Fruit fly (Drosophila melanogaster) whole organism, embryonic: ENCODE results near the gene CG5254.
A peak's percentile ranks its signal among the peaks of the same experiment; 100 is the strongest.

Source experiments
- ATbp ChIP-seq: fragments of 200-800 bp; sonication (Bioruptor generic); optimal IDR thresholded peaks from 2 replicates; lab custom pipeline; 2017; ENCODE audit warnings: missing biosample characterization, mild to moderate bottlenecking, missing genetic modification characterization, missing genetic modification reagents
- Adf1 ChIP-seq: fragments of 200-800 bp; sonication (Bioruptor generic); IDR thresholded peaks from 2 replicates; pipeline ENCODE4 v1.3.6; 2022; ENCODE audit warnings: missing biosample characterization, missing genetic modification characterization
- BEAF-32 ChIP-seq: fragments of 200-800 bp; sonication (Bioruptor generic); optimal IDR thresholded peaks from 3 replicates; lab custom pipeline; 2017; ENCODE audit warnings: missing biosample characterization, missing genetic modification characterization, mild to moderate bottlenecking, moderate library complexity, missing genetic modification reagents
- CG10267 ChIP-seq: fragments of 200-800 bp; sonication (Bioruptor generic); optimal IDR thresholded peaks from 2 replicates; lab custom pipeline; 2018; ENCODE audit warnings: missing biosample characterization, mild to moderate bottlenecking, missing genetic modification characterization, moderate library complexity
- CG10431 ChIP-seq: fragments of 200-800 bp; sonication (Bioruptor generic); optimal IDR thresholded peaks from 3 replicates; lab custom pipeline; 2018; ENCODE audit warnings: missing biosample characterization, mild to moderate bottlenecking, missing genetic modification characterization
- CG11398 ChIP-seq: fragments of 200-800 bp; sonication (Bioruptor generic); optimal IDR thresholded peaks from 2 replicates; lab custom pipeline; 2016; ENCODE audit warnings: missing biosample characterization, missing genetic modification characterization
- CG11560 ChIP-seq: fragments of 200-800 bp; sonication (Bioruptor generic); IDR thresholded peaks from 3 replicates; pipeline ENCODE4 v1.3.6; 2022; ENCODE audit warnings: missing biosample characterization, missing genetic modification characterization
- CG11696 ChIP-seq: fragments of 200-800 bp; sonication (Bioruptor generic); IDR thresholded peaks from 2 replicates; pipeline ENCODE4 v1.3.6; 2022; ENCODE audit warnings: missing biosample characterization, missing genetic modification characterization
- CG11723 ChIP-seq: fragments of 200-800 bp; sonication (Bioruptor generic); optimal IDR thresholded peaks from 2 replicates; lab custom pipeline; 2017; ENCODE audit warnings: missing biosample characterization, mild to moderate bottlenecking, missing genetic modification characterization
- CG13424 ChIP-seq: fragments of 200-800 bp; sonication (Bioruptor generic); optimal IDR thresholded peaks from 2 replicates; lab custom pipeline; 2019; ENCODE audit warnings: missing biosample characterization, mild to moderate bottlenecking, missing genetic modification characterization, moderate library complexity
- CG13624 ChIP-seq: fragments of 200-800 bp; sonication (Bioruptor generic); optimal IDR thresholded peaks from 2 replicates; lab custom pipeline; 2016; ENCODE audit warnings: missing biosample characterization, missing genetic modification characterization
- CG1602 ChIP-seq: fragments of 200-800 bp; sonication (Bioruptor generic); optimal IDR thresholded peaks from 3 replicates; lab custom pipeline; 2016; ENCODE audit warnings: missing biosample characterization, missing genetic modification characterization
- CG17328 ChIP-seq: fragments of 200-800 bp; sonication (Bioruptor generic); IDR thresholded peaks from 2 replicates; pipeline ENCODE4 v1.3.6; 2022; ENCODE audit warnings: missing biosample characterization, missing genetic modification characterization
- CG17361 ChIP-seq: fragments of 200-800 bp; sonication (Bioruptor generic); IDR thresholded peaks from 3 replicates; pipeline ENCODE4 v1.3.6; 2022; ENCODE audit warnings: missing biosample characterization, missing genetic modification characterization
- CG2678 ChIP-seq: fragments of 200-800 bp; sonication (Bioruptor generic); optimal IDR thresholded peaks from 3 replicates; lab custom pipeline; 2019; ENCODE audit warnings: missing biosample characterization, mild to moderate bottlenecking, missing genetic modification characterization, moderate library complexity
- CG3163 ChIP-seq: fragments of 200-800 bp; sonication (Bioruptor generic); optimal IDR thresholded peaks from 3 replicates; lab custom pipeline; 2016; ENCODE audit warnings: missing biosample characterization, missing genetic modification characterization
- CG32532 ChIP-seq: fragments of 200-800 bp; sonication (Bioruptor generic); IDR thresholded peaks from 2 replicates; pipeline ENCODE4 v1.3.6; 2022; ENCODE audit warnings: missing biosample characterization, missing genetic modification characterization
- CG34224 ChIP-seq: fragments of 200-800 bp; sonication (Bioruptor generic); IDR thresholded peaks from 3 replicates; pipeline ENCODE4 v1.3.6; 2022; ENCODE audit warnings: missing biosample characterization, missing genetic modification characterization; ENCODE audit not compliant: partially characterized antibody
- CG7556 ChIP-seq: fragments of 200-800 bp; sonication (Bioruptor generic); optimal IDR thresholded peaks from 2 replicates; lab custom pipeline; 2017; ENCODE audit warnings: missing biosample characterization, mild to moderate bottlenecking, missing genetic modification characterization
- CG7839 ChIP-seq: fragments of 200-800 bp; sonication (Bioruptor generic); optimal IDR thresholded peaks from 3 replicates; lab custom pipeline; 2018; ENCODE audit warnings: missing biosample characterization, mild to moderate bottlenecking, missing genetic modification characterization, moderate library complexity
- CG8089 ChIP-seq: fragments of 200-800 bp; sonication (Bioruptor generic); optimal IDR thresholded peaks from 3 replicates; lab custom pipeline; 2016; ENCODE audit warnings: missing biosample characterization, missing genetic modification characterization
- CG9215 ChIP-seq: fragments of 200-800 bp; sonication (Bioruptor generic); IDR thresholded peaks from 2 replicates; pipeline ENCODE4 v1.3.6; 2022; ENCODE audit warnings: missing biosample characterization, missing genetic modification characterization
- CG9727 ChIP-seq: fragments of 200-800 bp; sonication (Bioruptor generic); optimal IDR thresholded peaks from 3 replicates; lab custom pipeline; 2017; ENCODE audit warnings: missing biosample characterization, mild to moderate bottlenecking, missing genetic modification characterization
- Chrac-16 ChIP-seq: fragments of 200-800 bp; sonication (Bioruptor generic); optimal IDR thresholded peaks from 3 replicates; lab custom pipeline; 2016; ENCODE audit warnings: missing biosample characterization, missing genetic modification characterization
- Eip74EF ChIP-seq, 2 experiments: fragments of 200-800 bp in 1 of 2; fragments of >200 bp in 1 of 2; sonication (Bioruptor generic) in 1 of 2; optimal IDR thresholded peaks; 2 replicates each; lab custom pipeline; 2017 to 2019; ENCODE audit warnings: missing biosample characterization in 2 of 2, missing genetic modification characterization in 2 of 2, mild to moderate bottlenecking in 1 of 2, moderate library complexity in 1 of 2
- Fer1 ChIP-seq: fragments of 200-800 bp; sonication (Bioruptor generic); optimal IDR thresholded peaks from 2 replicates; lab custom pipeline; 2017; ENCODE audit warnings: missing biosample characterization, mild to moderate bottlenecking, missing genetic modification characterization
- Fer2 ChIP-seq: fragments of 200-800 bp; sonication (Bioruptor generic); optimal IDR thresholded peaks from 2 replicates; lab custom pipeline; 2018; ENCODE audit warnings: missing biosample characterization, mild to moderate bottlenecking, missing genetic modification characterization, moderate library complexity
- HHEX ChIP-seq: fragments of 200-800 bp; sonication (Bioruptor generic); optimal IDR thresholded peaks from 3 replicates; lab custom pipeline; 2017; ENCODE audit warnings: missing biosample characterization, mild to moderate bottlenecking, missing genetic modification characterization, missing genetic modification reagents
- Hsf ChIP-seq: fragments of 200-800 bp; sonication (Bioruptor generic); optimal IDR thresholded peaks from 3 replicates; lab custom pipeline; 2016; ENCODE audit warnings: missing biosample characterization, missing genetic modification characterization
- Lim3 ChIP-seq: fragments of 200-800 bp; sonication (Bioruptor generic); IDR thresholded peaks from 2 replicates; pipeline ENCODE4 v1.3.6; 2022; ENCODE audit warnings: missing biosample characterization, missing genetic modification characterization
- Mes4 ChIP-seq: fragments of 200-800 bp; sonication (Bioruptor generic); optimal IDR thresholded peaks from 2 replicates; lab custom pipeline; 2016; ENCODE audit warnings: missing biosample characterization, missing genetic modification characterization
- Mrtf ChIP-seq: fragments of 200-800 bp; sonication (Bioruptor generic); IDR thresholded peaks from 3 replicates; pipeline ENCODE4 v1.3.6; 2022; ENCODE audit warnings: missing biosample characterization, missing genetic modification characterization
- Myb ChIP-seq: fragments of 200-800 bp; sonication (Bioruptor generic); optimal IDR thresholded peaks from 2 replicates; lab custom pipeline; 2016; ENCODE audit warnings: missing biosample characterization, missing genetic modification characterization
- Optix ChIP-seq: fragments of 200-800 bp; sonication (Bioruptor generic); IDR thresholded peaks from 3 replicates; pipeline ENCODE4 v1.3.6; 2022; ENCODE audit warnings: missing biosample characterization, missing genetic modification characterization
- Ravus ChIP-seq: fragments of 200-800 bp; sonication (Bioruptor generic); IDR thresholded peaks from 2 replicates; pipeline ENCODE4 v1.3.6; 2022; ENCODE audit warnings: missing biosample characterization, missing genetic modification characterization
- Sox100B ChIP-seq: fragments of 200-800 bp; sonication (Bioruptor generic); optimal IDR thresholded peaks from 3 replicates; lab custom pipeline; 2018; ENCODE audit warnings: missing biosample characterization, mild to moderate bottlenecking, missing genetic modification characterization
- Xrp1 ChIP-seq: fragments of 200-800 bp; sonication (Bioruptor generic); IDR thresholded peaks from 2 replicates; pipeline ENCODE4 v1.3.6; 2022; ENCODE audit warnings: missing biosample characterization, missing genetic modification characterization
- ase ChIP-seq: fragments of 200-800 bp; sonication (Bioruptor generic); IDR thresholded peaks from 3 replicates; pipeline ENCODE4 v1.3.6; 2022; ENCODE audit warnings: missing biosample characterization, missing genetic modification characterization
- cad ChIP-seq: fragments of >200 bp; optimal IDR thresholded peaks from 2 replicates; lab custom pipeline; 2017; ENCODE audit warnings: missing biosample characterization, missing genetic modification characterization
- ci ChIP-seq: fragments of 200-800 bp; sonication (Bioruptor generic); IDR thresholded peaks from 3 replicates; pipeline ENCODE4 v1.3.6; 2022; ENCODE audit warnings: missing biosample characterization, missing genetic modification characterization
- dimm ChIP-seq: fragments of 200-800 bp; sonication (Bioruptor generic); IDR thresholded peaks from 2 replicates; pipeline ENCODE4 v1.3.6; 2022; ENCODE audit warnings: missing biosample characterization, missing genetic modification characterization
- ken ChIP-seq: fragments of 200-800 bp; sonication (Bioruptor generic); IDR thresholded peaks from 3 replicates; pipeline ENCODE4 v1.3.6; 2022; ENCODE audit warnings: missing biosample characterization, missing genetic modification characterization
- lbe ChIP-seq: fragments of 200-800 bp; sonication (Bioruptor generic); optimal IDR thresholded peaks from 2 replicates; lab custom pipeline; 2016; ENCODE audit warnings: missing biosample characterization, mild to moderate bottlenecking, missing genetic modification characterization
- pan ChIP-seq, 4 experiments: fragments of >200 bp in 3 of 4; fragments of 200-800 bp in 1 of 4; sonication (Bioruptor generic) in 1 of 4; optimal IDR thresholded peaks in 3 of 4; IDR thresholded peaks in 1 of 4; 2 replicates each; pipeline versions ENCODE4 v1.3.6 to Lab custom; 2017 to 2022; ENCODE audit warnings: missing biosample characterization in 2 of 4, missing genetic modification characterization in 2 of 4, mixed read lengths in 1 of 4
- row ChIP-seq: fragments of 200-800 bp; sonication (Bioruptor generic); IDR thresholded peaks from 3 replicates; pipeline ENCODE4 v1.3.6; 2022; ENCODE audit warnings: missing biosample characterization, missing genetic modification characterization
- salm ChIP-seq: fragments of 200-800 bp; sonication (Bioruptor generic); optimal IDR thresholded peaks from 2 replicates; lab custom pipeline; 2018; ENCODE audit warnings: missing biosample characterization, mild to moderate bottlenecking, missing genetic modification characterization
- scrt ChIP-seq: fragments of 200-800 bp; sonication (Bioruptor generic); optimal IDR thresholded peaks from 2 replicates; lab custom pipeline; 2018; ENCODE audit warnings: missing biosample characterization, mild to moderate bottlenecking, missing genetic modification characterization, moderate library complexity
- sisA ChIP-seq: fragments of 200-800 bp; sonication (Bioruptor generic); IDR thresholded peaks from 2 replicates; pipeline ENCODE4 v1.3.6; 2022; ENCODE audit warnings: missing biosample characterization, missing genetic modification characterization
- sob ChIP-seq: fragments of 200-800 bp; sonication (Bioruptor generic); IDR thresholded peaks from 2 replicates; pipeline ENCODE4 v1.3.6; 2022; ENCODE audit warnings: missing biosample characterization, missing genetic modification characterization
- tup ChIP-seq: fragments of 200-800 bp; sonication (Bioruptor generic); optimal IDR thresholded peaks from 2 replicates; lab custom pipeline; 2016; ENCODE audit warnings: missing biosample characterization, mild to moderate bottlenecking, missing genetic modification characterization, moderate library complexity

Gene CG5254

DNA sequence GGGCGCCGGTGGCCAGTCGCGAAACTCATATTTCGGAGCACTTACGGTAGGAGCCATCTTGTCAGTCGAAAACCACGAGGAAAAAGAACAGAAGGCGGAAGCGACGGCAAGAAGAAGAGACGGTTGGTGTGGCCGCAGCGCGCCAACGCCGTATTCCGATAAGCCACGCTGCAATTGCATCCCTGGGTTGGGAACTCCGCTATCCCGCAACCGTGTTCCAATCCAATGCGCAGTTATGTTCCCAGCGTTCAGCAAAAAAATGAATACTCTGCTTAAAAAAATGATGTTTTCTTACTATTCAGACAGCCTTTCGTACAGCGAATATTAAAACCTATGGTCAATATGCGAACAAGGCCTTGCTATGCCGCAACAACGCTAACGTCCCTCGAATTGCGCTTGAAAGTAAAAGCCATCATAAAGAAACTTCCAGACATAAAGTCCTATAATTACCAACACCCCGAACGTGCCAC, 14.9 kb downstream of the CG5254 start, which contains the start of gene RpL22 (continued):
- TF ChIP-seq CG10431 (GFP tag; lab: Kevin White, UChicago), result peak; percentile 71
- peak; percentile 98 for TF ChIP-seq CG13624 (GFP tag; lab: Kevin White, UChicago)
- TF ChIP-seq Xrp1 (GFP tag; lab: Robert Waterston, UW), result peak; percentile 61
- TF ChIP-seq CG34224 (GFP tag; lab: Robert Waterston, UW), result no peak
- no peak for TF ChIP-seq Lim3 (GFP tag; lab: Robert Waterston, UW)
- TF ChIP-seq Hsf (GFP tag; lab: Kevin White, UChicago), result peak; percentile 88
- TF ChIP-seq CG8089 (GFP tag; lab: Kevin White, UChicago), result peak; percentile 93
- peak; percentile 79; the same call in 2 of the 3 replicates for TF ChIP-seq Optix
- TF ChIP-seq lbe (GFP tag; lab: Kevin White, UChicago), result no peak
- TF ChIP-seq CG1602 (GFP tag; lab: Kevin White, UChicago), result peak; percentile 44
- TF ChIP-seq ATbp (GFP tag; lab: Kevin White, UChicago), result peak; percentile 90
- TF ChIP-seq Chrac-16 (GFP tag; lab: Kevin White, UChicago), result peak; percentile 51
- peak; percentile 60; the same call in 2 of the 3 replicates for TF ChIP-seq Mrtf (GFP tag; lab: Robert Waterston, UW)
- TF ChIP-seq row, result peak; percentile 51; the same call in 2 of the 3 replicates
- peak; percentile 68 for TF ChIP-seq salm (tag; lab: Kevin White, UChicago)
- peak; percentile 86 for TF ChIP-seq scrt (GFP tag; lab: Kevin White, UChicago)
- peak; percentile 88 for TF ChIP-seq ken (GFP tag; lab: Robert Waterston, UW)
- peak; percentile 82 for TF ChIP-seq CG11560 (tag; lab: Robert Waterston, UW)
- TF ChIP-seq tup, result peak; percentile 75
- TF ChIP-seq Myb (GFP tag; lab: Kevin White, UChicago), result peak; percentile 89
- peak; percentile 83 for TF ChIP-seq ase
- peak; percentile 94 for TF ChIP-seq sob (GFP tag; lab: Robert Waterston, UW)
- TF ChIP-seq CG2678, result peak; percentile 72
- TF ChIP-seq cad (GFP tag; lab: Kevin White, UChicago), result no peak
- TF ChIP-seq CG13424 (tag; lab: Kevin White, UChicago), result peak; percentile 61
- TF ChIP-seq CG10267 (tag; lab: Kevin White, UChicago), result peak; percentile 84
- peak; percentile 67 for TF ChIP-seq CG17361 (GFP tag; lab: Robert Waterston, UW)
- TF ChIP-seq Fer2 (tag; lab: Kevin White, UChicago), result peak; percentile 60
- TF ChIP-seq CG7556 (GFP tag; lab: Kevin White, UChicago), result peak; percentile 70
- peak; percentile 84 for TF ChIP-seq CG3163 (GFP tag; lab: Kevin White, UChicago)
- peak; percentile 44; the same call in 1 of the 2 replicates for TF ChIP-seq sisA (GFP tag; lab: Robert Waterston, UW)
- peak; percentile 54 for TF ChIP-seq CG9215
- no peak for TF ChIP-seq pan (optimal IDR thresholded peaks at IDR 0.05; lab: Kevin White, UChicago)
- peak in 1 of 2 experiments; percentile 82 for TF ChIP-seq pan (GFP tag; optimal IDR thresholded peaks at IDR 0.05 in 1 of 2, IDR thresholded peaks at IDR 0.05 in 1 of 2)
- TF ChIP-seq CG11398, result peak; percentile 92
- peak; percentile 75 for TF ChIP-seq Sox100B (GFP tag; lab: Kevin White, UChicago)
- TF ChIP-seq ci, result peak; percentile 97
- peak; percentile 61; the same call in 1 of the 2 replicates for TF ChIP-seq CG11696 (GFP tag; lab: Robert Waterston, UW)
- peak; percentile 94 for TF ChIP-seq Fer1 (GFP tag; lab: Kevin White, UChicago)
- TF ChIP-seq Ravus (GFP tag; lab: Robert Waterston, UW), result peak; percentile 21; the same call in 1 of the 2 replicates
- peak; percentile 97 for TF ChIP-seq Mes4
- peak; percentile 93 for TF ChIP-seq CG9727 (GFP tag; lab: Kevin White, UChicago)
- TF ChIP-seq CG11723, result peak; percentile 80
- TF ChIP-seq HHEX (GFP tag; lab: Kevin White, UChicago), result peak; percentile 95
- TF ChIP-seq Adf1 (GFP tag; lab: Robert Waterston, UW), result peak; percentile 73
- peak; percentile 91 for TF ChIP-seq CG32532 (GFP tag; lab: Robert Waterston, UW)
- peak in 1 of 2 experiments; percentile 83 for TF ChIP-seq Eip74EF (GFP tag; optimal IDR thresholded peaks at IDR 0.05; lab: Kevin White, UChicago)
- TF ChIP-seq CG17328, result peak; percentile 93
- peak; percentile 66 for TF ChIP-seq BEAF-32
- peak; percentile 79 for TF ChIP-seq CG7839 (tag; lab: Kevin White, UChicago)
- peak; percentile 43; the same call in 1 of the 2 replicates for TF ChIP-seq dimm (GFP tag; lab: Robert Waterston, UW)
